Worm (Caenorhabditis elegans): ENCODE results near the gene col-158.

DNA sequence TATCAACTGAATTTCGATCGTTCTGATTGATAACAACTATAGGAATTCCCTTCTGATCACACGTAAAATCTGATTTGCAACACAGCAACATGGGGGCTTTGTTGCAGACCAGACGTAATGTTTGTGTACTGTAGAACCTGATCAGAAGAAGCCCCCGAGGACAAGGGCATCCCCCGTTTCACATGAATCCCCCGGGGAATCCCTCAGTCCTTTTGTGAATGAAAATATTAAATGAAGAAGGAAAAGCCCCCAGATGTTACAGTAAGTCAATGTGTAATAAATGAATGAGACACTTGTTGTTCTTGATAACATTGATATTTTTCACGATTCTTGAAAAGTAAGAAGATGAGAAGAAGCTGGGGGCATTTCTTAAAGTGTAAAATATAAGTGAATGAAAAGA is 35.2 kb upstream of the col-158 start:
- TF ChIP-seq fkh-10 (GFP tag; optimal IDR thresholded peaks at IDR 0.05) (no peak), pag-3 (tag; optimal IDR thresholded peaks at IDR 0.05; ENCODE audit: borderline replicate concordance) (no peak), ceh-9 (tag; optimal IDR thresholded peaks at IDR 0.05) (no peak), lin-11 (tag; optimal IDR thresholded peaks at IDR 0.05) (no peak), ceh-24 (tag; optimal IDR thresholded peaks at IDR 0.05) (no peak), sox-2 (GFP tag; IDR thresholded peaks at IDR 0.05) (no peak)

Data from whole organism, late embryonic.